Worm (Caenorhabditis elegans) whole organism, young adult: ENCODE results near the gene Y102A5C.4.

ENCODE experiments used
- ceh-91 ChIP-seq: fragments of 200-800 bp; sonication (Bioruptor generic); IDR thresholded peaks from 2 replicates; pipeline ENCODE4 v1.3.6; 2022; ENCODE audit warnings: missing genetic modification reagents, missing genetic modification characterization, missing compliant biosample characterization
- dpl-1 ChIP-seq: fragments of 150-350 bp; optimal IDR thresholded peaks from 2 replicates; lab custom pipeline; 2014; ENCODE audit warnings: missing biosample characterization, missing genetic modification reagents, missing genetic modification characterization
- egrh-3 ChIP-seq: fragments of 200-800 bp; sonication (Bioruptor generic); IDR thresholded peaks from 2 replicates; pipeline ENCODE4 v1.3.6; 2022; ENCODE audit warnings: missing genetic modification reagents, missing genetic modification characterization, missing compliant biosample characterization
- hlh-26 ChIP-seq: fragments of 200-800 bp; sonication (Bioruptor generic); conservative IDR thresholded peaks from 2 replicates; pipeline ENCODE4 v1.3.6; 2022; ENCODE audit warnings: missing genetic modification reagents, missing genetic modification characterization, missing compliant biosample characterization
- ztf-26 ChIP-seq: sonication (generic microtip); optimal IDR thresholded peaks from 2 replicates; lab custom pipeline; 2017; ENCODE audit warnings: missing genetic modification characterization, missing compliant biosample characterization

DNA sequence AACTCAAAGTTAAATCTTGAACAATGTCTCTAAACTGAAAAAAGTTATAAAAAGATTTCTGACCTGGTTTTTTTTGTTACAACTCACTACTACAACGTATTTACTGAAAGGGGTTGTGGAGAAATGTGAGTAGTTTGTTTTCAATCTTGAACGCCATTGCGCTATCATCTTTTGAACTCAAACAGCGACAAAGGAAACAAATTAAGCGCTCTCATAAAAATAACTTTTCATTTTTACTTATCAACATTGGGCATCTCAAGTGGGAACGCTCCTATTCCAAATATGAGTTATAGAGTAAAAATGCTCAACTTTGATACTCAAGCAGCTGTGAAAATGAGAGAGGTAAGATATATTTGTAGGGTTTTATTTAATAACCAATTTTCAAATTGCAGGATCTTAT lies 28.6 kb upstream of the Y102A5C.4 start, which contains the start of gene F09C6.15:
- TF ChIP-seq ztf-26 (tag; lab: Kevin White, UChicago): no peak
- no peak for TF ChIP-seq hlh-26 (GFP tag; lab: Robert Waterston, UW)
- TF ChIP-seq dpl-1 (GFP tag; lab: Kevin White, UChicago): no peak
- TF ChIP-seq egrh-3 (GFP tag; lab: Robert Waterston, UW): no peak
- TF ChIP-seq ceh-91 (GFP tag; lab: Robert Waterston, UW): no peak
